Fruit fly (Drosophila melanogaster) whole organism, embryonic: Measurements from ENCODE around the gene CG11368.

Experiments used
- Adf1 ChIP-seq: fragments of 200-800 bp; sonication (Bioruptor generic); IDR thresholded peaks from 2 replicates; pipeline ENCODE4 v1.3.6; 2022; ENCODE audit warnings: missing biosample characterization, missing genetic modification characterization
- Asciz ChIP-seq: fragments of 200-800 bp; sonication (Bioruptor generic); optimal IDR thresholded peaks from 2 replicates; lab custom pipeline; 2017; ENCODE audit warnings: missing biosample characterization, mild to moderate bottlenecking, missing genetic modification characterization, missing genetic modification reagents
- CG11398 ChIP-seq: fragments of 200-800 bp; sonication (Bioruptor generic); optimal IDR thresholded peaks from 2 replicates; lab custom pipeline; 2016; ENCODE audit warnings: missing biosample characterization, missing genetic modification characterization
- CG12299 ChIP-seq: fragments of 200-800 bp; sonication (Bioruptor generic); optimal IDR thresholded peaks from 2 replicates; lab custom pipeline; 2018; ENCODE audit warnings: missing biosample characterization, mild to moderate bottlenecking, missing genetic modification characterization
- CG13894 ChIP-seq: fragments of 200-800 bp; sonication (Bioruptor generic); optimal IDR thresholded peaks from 3 replicates; lab custom pipeline; 2018; ENCODE audit warnings: missing biosample characterization, mild to moderate bottlenecking, missing genetic modification characterization, moderate library complexity
- CG15514 ChIP-seq: fragments of 200-800 bp; sonication (Bioruptor generic); optimal IDR thresholded peaks from 3 replicates; lab custom pipeline; 2017; ENCODE audit warnings: missing biosample characterization, missing genetic modification characterization, mild to moderate bottlenecking, moderate library complexity, missing genetic modification reagents
- CG18764 ChIP-seq: fragments of 200-800 bp; sonication (Bioruptor generic); optimal IDR thresholded peaks from 3 replicates; lab custom pipeline; 2016; ENCODE audit warnings: missing biosample characterization, missing genetic modification characterization
- CG2120 ChIP-seq: fragments of 200-800 bp; sonication (Bioruptor generic); optimal IDR thresholded peaks from 3 replicates; lab custom pipeline; 2016; ENCODE audit warnings: missing biosample characterization, missing genetic modification characterization
- CG2678 ChIP-seq: fragments of 200-800 bp; sonication (Bioruptor generic); optimal IDR thresholded peaks from 3 replicates; lab custom pipeline; 2019; ENCODE audit warnings: missing biosample characterization, mild to moderate bottlenecking, missing genetic modification characterization, moderate library complexity
- CG30020 ChIP-seq: fragments of 200-800 bp; optimal IDR thresholded peaks from 2 replicates; lab custom pipeline; 2019; ENCODE audit warnings: missing biosample characterization, mild to moderate bottlenecking, missing genetic modification characterization, moderate library complexity
- CG33557 ChIP-seq: fragments of 200-800 bp; sonication (Bioruptor generic); optimal IDR thresholded peaks from 2 replicates; lab custom pipeline; 2019; ENCODE audit warnings: missing biosample characterization, mild to moderate bottlenecking, missing genetic modification characterization, moderate library complexity
- CG3407 ChIP-seq: fragments of 200-800 bp; sonication (Bioruptor generic); optimal IDR thresholded peaks from 2 replicates; lab custom pipeline; 2018; ENCODE audit warnings: missing biosample characterization, mild to moderate bottlenecking, missing genetic modification characterization
- CG43689 ChIP-seq: fragments of 200-800 bp; sonication (Bioruptor generic); IDR thresholded peaks from 2 replicates; pipeline ENCODE4 v1.3.6; 2022; ENCODE audit warnings: missing biosample characterization, missing genetic modification characterization
- CG4424 ChIP-seq: fragments of 200-800 bp; sonication (Bioruptor generic); optimal IDR thresholded peaks from 3 replicates; lab custom pipeline; 2016; ENCODE audit warnings: missing biosample characterization, missing genetic modification characterization
- CG6175 ChIP-seq: fragments of 200-800 bp; sonication (Bioruptor generic); IDR thresholded peaks from 3 replicates; pipeline ENCODE4 v1.3.6; 2022; ENCODE audit warnings: missing biosample characterization, missing genetic modification characterization
- CG6254 ChIP-seq: fragments of 200-800 bp; sonication (Bioruptor generic); optimal IDR thresholded peaks from 3 replicates; lab custom pipeline; 2017; ENCODE audit warnings: mild to moderate bottlenecking, missing biosample characterization, missing genetic modification reagents, missing genetic modification characterization
- CG6813 ChIP-seq: fragments of 200-800 bp; sonication (Bioruptor generic); optimal IDR thresholded peaks from 2 replicates; lab custom pipeline; 2017; ENCODE audit warnings: missing biosample characterization, missing genetic modification characterization, mild to moderate bottlenecking, moderate library complexity, missing genetic modification reagents
- CTCF ChIP-seq: fragments of 200-800 bp; sonication (Bioruptor generic); optimal IDR thresholded peaks from 2 replicates; lab custom pipeline; 2017; ENCODE audit warnings: missing biosample characterization, mild to moderate bottlenecking, missing genetic modification characterization, moderate library complexity
- Dad ChIP-seq: fragments of 200-800 bp; sonication (Bioruptor generic); optimal IDR thresholded peaks from 3 replicates; lab custom pipeline; 2016; ENCODE audit warnings: missing biosample characterization, missing genetic modification characterization
- Dbx ChIP-seq: fragments of 200-800 bp; sonication (Bioruptor generic); IDR thresholded peaks from 3 replicates; pipeline ENCODE4 v1.3.6; 2022; ENCODE audit warnings: missing biosample characterization, missing genetic modification characterization
- Dip2 ChIP-seq: fragments of 200-800 bp; sonication (Bioruptor generic); IDR thresholded peaks from 2 replicates; pipeline ENCODE4 v1.3.6; 2022; ENCODE audit warnings: missing biosample characterization, missing genetic modification characterization
- Dref ChIP-seq: fragments of 200-800 bp; sonication (Bioruptor generic); IDR thresholded peaks from 2 replicates; pipeline ENCODE4 v1.3.6; 2022; ENCODE audit warnings: missing biosample characterization, missing genetic modification characterization
- HmgZ ChIP-seq: fragments of 200-800 bp; sonication (Bioruptor generic); optimal IDR thresholded peaks from 2 replicates; lab custom pipeline; 2018; ENCODE audit warnings: missing biosample characterization, mild to moderate bottlenecking, missing genetic modification characterization
- Lpt ChIP-seq: fragments of >200 bp; optimal IDR thresholded peaks from 2 replicates; lab custom pipeline; 2018; ENCODE audit warnings: missing biosample characterization, missing genetic modification characterization
- Mad ChIP-seq: fragments of 200-800 bp; sonication (Bioruptor generic); optimal IDR thresholded peaks from 2 replicates; lab custom pipeline; 2016; ENCODE audit warnings: missing biosample characterization, missing genetic modification characterization
- Trl ChIP-seq, 3 experiments: fragments of >200 bp in 2 of 3; fragments of 200-800 bp in 1 of 3; sonication (Bioruptor generic) in 1 of 3; optimal IDR thresholded peaks; 2 replicates in 1 of 3; 3 replicates in 2 of 3; lab custom pipeline; 2016 to 2017; ENCODE audit warnings: missing biosample characterization in 1 of 3, missing genetic modification characterization in 1 of 3
- YL-1 ChIP-seq: fragments of 200-800 bp; sonication (Bioruptor generic); optimal IDR thresholded peaks from 3 replicates; lab custom pipeline; 2017; ENCODE audit warnings: missing biosample characterization, mild to moderate bottlenecking, missing genetic modification characterization
- br ChIP-seq: fragments of >200 bp; optimal IDR thresholded peaks from 2 replicates; lab custom pipeline; 2017
- cad ChIP-seq: fragments of >200 bp; optimal IDR thresholded peaks from 2 replicates; lab custom pipeline; 2017; ENCODE audit warnings: missing biosample characterization, missing genetic modification characterization
- gcm ChIP-seq: fragments of 200-800 bp; sonication (Bioruptor generic); optimal IDR thresholded peaks from 2 replicates; lab custom pipeline; 2019; ENCODE audit warnings: missing biosample characterization, mild to moderate bottlenecking, missing genetic modification characterization, moderate library complexity
- gem ChIP-seq: fragments of 200-800 bp; sonication (Bioruptor generic); optimal IDR thresholded peaks from 2 replicates; lab custom pipeline; 2019; ENCODE audit warnings: missing biosample characterization, mild to moderate bottlenecking, missing genetic modification characterization, moderate library complexity
- grau ChIP-seq: fragments of 200-800 bp; optimal IDR thresholded peaks from 3 replicates; lab custom pipeline; 2019; ENCODE audit warnings: missing biosample characterization, mild to moderate bottlenecking, missing genetic modification characterization, moderate library complexity
- kay ChIP-seq: fragments of 200-800 bp; sonication (Bioruptor generic); optimal IDR thresholded peaks from 2 replicates; lab custom pipeline; 2016; ENCODE audit warnings: missing biosample characterization, missing genetic modification characterization
- mld ChIP-seq: fragments of 200-800 bp; sonication (Bioruptor generic); IDR thresholded peaks from 3 replicates; pipeline ENCODE4 v1.3.6; 2022; ENCODE audit warnings: missing biosample characterization, missing genetic modification characterization; ENCODE audit not compliant: partially characterized antibody
- otp ChIP-seq: fragments of 200-800 bp; sonication (Bioruptor generic); IDR thresholded peaks from 3 replicates; pipeline ENCODE4, ENCODE4 v1.3.6; 2022; ENCODE audit warnings: missing biosample characterization, missing genetic modification characterization
- row ChIP-seq: fragments of 200-800 bp; sonication (Bioruptor generic); IDR thresholded peaks from 3 replicates; pipeline ENCODE4 v1.3.6; 2022; ENCODE audit warnings: missing biosample characterization, missing genetic modification characterization
- sna ChIP-seq: fragments of 200-800 bp; sonication (Bioruptor generic); IDR thresholded peaks from 2 replicates; pipeline ENCODE4 v1.3.6; 2022; ENCODE audit warnings: missing biosample characterization, missing genetic modification characterization; ENCODE audit not compliant: partially characterized antibody
- tup ChIP-seq: fragments of 200-800 bp; sonication (Bioruptor generic); optimal IDR thresholded peaks from 2 replicates; lab custom pipeline; 2016; ENCODE audit warnings: missing biosample characterization, mild to moderate bottlenecking, missing genetic modification characterization, moderate library complexity
- wdn ChIP-seq: fragments of 200-800 bp; sonication (Bioruptor generic); IDR thresholded peaks from 2 replicates; pipeline ENCODE4 v1.3.6; 2022; ENCODE audit warnings: missing biosample characterization, missing genetic modification characterization
- z ChIP-seq: fragments of 200-800 bp; sonication (Bioruptor generic); IDR thresholded peaks from 3 replicates; pipeline ENCODE4 v1.3.6; 2022; ENCODE audit warnings: missing biosample characterization, missing genetic modification characterization

Gene CG11368

DNA sequence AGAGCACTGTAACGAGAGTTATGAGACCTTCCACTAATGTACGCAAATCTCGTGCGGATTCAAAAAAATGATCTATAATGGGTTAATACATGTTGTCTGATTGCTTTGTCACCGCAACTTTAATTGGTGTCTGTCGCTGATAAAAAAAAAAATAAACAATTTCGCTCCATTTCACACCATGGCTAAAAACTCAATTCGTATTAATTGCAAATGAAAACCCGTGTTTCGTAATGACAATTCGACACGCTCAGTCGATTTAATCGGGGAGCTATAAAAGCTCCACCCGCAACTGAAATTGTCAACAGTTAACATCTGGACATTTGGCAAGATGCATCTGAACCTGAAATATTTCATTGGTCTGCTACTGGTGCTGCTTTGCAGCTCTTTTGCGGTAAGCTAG is at the start of gene CG11368:
CG11368 (plus strand) TSS at position 301 of the 400 bp plus-strand sequence.
- TF ChIP-seq gem (no peak), CG33557 (no peak), CG2678 (tag; lab: Kevin White, UChicago) (no peak), grau (tag; lab: Kevin White, UChicago) (no peak), HmgZ (tag; lab: Kevin White, UChicago) (no peak), z (GFP tag; lab: Robert Waterston, UW) (no peak), Adf1 (GFP tag; lab: Robert Waterston, UW) (no peak), Lpt (no peak), CG13894 (tag; lab: Kevin White, UChicago) (no peak)

DNA sequence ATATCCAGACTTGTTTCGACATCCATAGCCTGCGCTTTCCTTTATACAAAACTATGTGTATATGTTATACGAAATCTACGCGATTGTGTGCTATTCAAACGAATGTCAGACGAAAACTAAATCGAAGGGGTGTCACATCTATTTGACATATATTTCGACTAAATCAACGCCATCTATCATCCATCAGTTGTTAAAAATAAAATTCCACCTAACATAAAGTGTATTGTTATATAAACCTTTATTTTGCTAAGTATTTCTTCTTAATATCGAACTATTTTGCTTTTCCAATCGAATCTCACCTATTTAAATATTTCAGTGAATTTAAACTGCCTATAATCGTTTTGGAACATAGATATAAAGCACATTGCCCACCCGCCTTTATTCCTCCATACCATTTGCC is 48.9 kb upstream of the CG11368 start, which contains the start of gene CG15035:
CG15035 (minus strand) TSS at position 101 of the 400 bp plus-strand sequence.
- TF ChIP-seq row (GFP tag; lab: Robert Waterston, UW), result no peak
- no peak for TF ChIP-seq CG11398 (GFP tag; lab: Kevin White, UChicago)
- no peak for TF ChIP-seq CG18764 (GFP tag; lab: Kevin White, UChicago)
- no peak for TF ChIP-seq mld (GFP tag; lab: Robert Waterston, UW)
- no peak for TF ChIP-seq br (lab: Kevin White, UChicago)
- TF ChIP-seq CG6254, result no peak
- no peak for TF ChIP-seq CG3407 (GFP tag; lab: Kevin White, UChicago)
- TF ChIP-seq tup (GFP tag; lab: Kevin White, UChicago), result no peak
- TF ChIP-seq CG43689 (GFP tag; lab: Robert Waterston, UW), result no peak
- TF ChIP-seq Dip2 (GFP tag; lab: Robert Waterston, UW), result no peak
- TF ChIP-seq CG2120, result no peak
- no peak for TF ChIP-seq CTCF (GFP tag; lab: Kevin White, UChicago)
- no peak for TF ChIP-seq Trl (optimal IDR thresholded peaks at IDR 0.05; lab: Kevin White, UChicago)
- TF ChIP-seq Trl (GFP tag; optimal IDR thresholded peaks at IDR 0.05; lab: Kevin White, UChicago), result no peak
- no peak for TF ChIP-seq kay (GFP tag; lab: Kevin White, UChicago)
- no peak for TF ChIP-seq CG15514
- TF ChIP-seq sna (GFP tag; lab: Robert Waterston, UW), result no peak
- no peak for TF ChIP-seq otp (GFP tag; lab: Robert Waterston, UW)

DNA sequence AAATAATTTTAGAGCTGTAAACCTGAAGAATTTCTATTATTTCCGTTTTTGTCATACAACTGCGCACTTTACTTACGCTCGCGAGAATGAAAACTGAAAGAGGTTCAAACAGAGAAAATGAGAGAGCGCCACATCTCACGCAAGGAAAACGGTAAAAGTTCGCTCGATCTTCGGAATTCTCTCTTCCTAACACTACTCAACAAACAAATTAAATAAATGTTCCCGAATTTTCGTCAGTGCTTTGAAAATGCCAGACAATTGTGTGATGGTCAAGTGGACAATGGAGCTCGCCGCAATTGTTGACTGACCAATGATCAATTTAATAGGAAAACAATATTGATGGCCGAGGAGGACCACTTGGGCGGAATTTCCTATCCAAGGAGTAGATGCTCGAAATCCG is 46.3 kb upstream of the CG11368 start, which contains the start of gene CG1677:
CG1677 (minus strand) TSS at position 101 of the 400 bp plus-strand sequence.
- TF ChIP-seq Asciz (GFP tag; lab: Kevin White, UChicago) (no peak), wdn (no peak), CG30020 (tag; lab: Kevin White, UChicago) (no peak), Dad (GFP tag; lab: Kevin White, UChicago) (no peak), YL-1 (GFP tag; lab: Kevin White, UChicago) (no peak), CG6175 (GFP tag; lab: Robert Waterston, UW) (no peak), Dref (no peak), gcm (GFP tag; lab: Kevin White, UChicago) (no peak), Mad (no peak), Dbx (no peak), CG12299 (no peak), CG6813 (GFP tag; lab: Kevin White, UChicago) (no peak), cad (no peak), CG4424 (GFP tag; lab: Kevin White, UChicago) (no peak)
